Worm (Caenorhabditis elegans) whole organism, L1 larva: ENCODE results near the gene C05B5.11.
A peak's percentile ranks its signal among the peaks of the same experiment; 100 is the strongest.

ENCODE experiments used
- C04F5.9 ChIP-seq: sonication (generic microtip); optimal IDR thresholded peaks from 2 replicates; lab custom pipeline; 2016; ENCODE audit warnings: missing genetic modification characterization, missing compliant biosample characterization
- C34B4.2 ChIP-seq: sonication (generic microtip); optimal IDR thresholded peaks from 2 replicates; lab custom pipeline; 2017; ENCODE audit warnings: mild to moderate bottlenecking, missing genetic modification characterization, missing compliant biosample characterization
- Y116A8C.19 ChIP-seq: sonication (generic microtip); optimal IDR thresholded peaks from 2 replicates; lab custom pipeline; 2016; ENCODE audit warnings: missing compliant biosample characterization, missing genetic modification characterization, borderline replicate concordance
- aha-1 ChIP-seq: fragments of 150-350 bp; optimal IDR thresholded peaks from 2 replicates; lab custom pipeline; 2014; ENCODE audit warnings: missing biosample characterization, missing genetic modification characterization
- ceh-82 ChIP-seq, 3 experiments: fragments of 150-350 bp in 1 of 3; sonication (generic microtip) in 2 of 3; optimal IDR thresholded peaks; 2 replicates each; lab custom pipeline; 2014 to 2017; ENCODE audit warnings: missing biosample characterization in 3 of 3, missing genetic modification characterization in 3 of 3
- ces-1 ChIP-seq: fragments of 150-350 bp; optimal IDR thresholded peaks from 2 replicates; lab custom pipeline; 2014; ENCODE audit warnings: missing biosample characterization, missing genetic modification reagents, missing genetic modification characterization
- dpl-1 ChIP-seq, 3 experiments: fragments of 150-350 bp in 2 of 3; sonication (generic microtip) in 1 of 3; optimal IDR thresholded peaks; 2 replicates each; lab custom pipeline; 2014 to 2017; ENCODE audit warnings: missing biosample characterization in 3 of 3, missing genetic modification characterization in 3 of 3, missing genetic modification reagents in 3 of 3
- efl-1 ChIP-seq, 4 experiments: fragments of 150-350 bp; optimal IDR thresholded peaks in 3 of 4; peaks in 1 of 4; 1 replicate in 1 of 4; 2 replicates in 3 of 4; lab custom pipeline; 2014; ENCODE audit warnings: missing biosample characterization in 2 of 4, missing genetic modification characterization in 2 of 4, missing genetic modification reagents in 2 of 4
- efl-3 ChIP-seq: fragments of 200-800 bp; sonication (Bioruptor generic); optimal IDR thresholded peaks from 2 replicates; lab custom pipeline; 2018; ENCODE audit warnings: mild to moderate bottlenecking, missing genetic modification characterization, missing compliant biosample characterization
- egl-13 ChIP-seq: sonication (generic microtip); optimal IDR thresholded peaks from 2 replicates; lab custom pipeline; 2016; ENCODE audit warnings: missing genotype, missing genetic modification reagents, missing genetic modification characterization, missing compliant biosample characterization
- egl-27 ChIP-seq, 2 experiments: fragments of 150-350 bp in 1 of 2; sonication (generic microtip); optimal IDR thresholded peaks; 3 replicates each; lab custom pipeline; 2017 to 2018; ENCODE audit warnings: missing biosample characterization in 2 of 2, missing genetic modification characterization in 2 of 2, missing genetic modification reagents in 2 of 2
- elt-2 ChIP-seq: sonication (generic microtip); optimal IDR thresholded peaks from 2 replicates; lab custom pipeline; 2016; ENCODE audit warnings: missing genetic modification characterization, mild to moderate bottlenecking, inconsistent platforms, missing compliant biosample characterization, missing genetic modification reagents
- elt-3 ChIP-seq, 6 experiments: fragments of 150-350 bp in 1 of 6; sonication (generic microtip); optimal IDR thresholded peaks; 2 replicates each; lab custom pipeline; 2017 to 2018; ENCODE audit warnings: missing biosample characterization in 6 of 6, missing genetic modification characterization in 6 of 6, inconsistent platforms in 1 of 6
- fkh-10 ChIP-seq: sonication (generic microtip); optimal IDR thresholded peaks from 2 replicates; lab custom pipeline; 2017; ENCODE audit warnings: missing biosample characterization, missing genetic modification reagents, missing genetic modification characterization
- fkh-4 ChIP-seq: sonication (generic microtip); optimal IDR thresholded peaks from 2 replicates; lab custom pipeline; 2016; ENCODE audit warnings: missing compliant biosample characterization, missing genetic modification characterization, borderline replicate concordance
- fkh-8 ChIP-seq: sonication (generic microtip); optimal IDR thresholded peaks from 2 replicates; lab custom pipeline; 2016; ENCODE audit warnings: mild to moderate bottlenecking, missing genetic modification characterization, missing compliant biosample characterization
- grh-1 ChIP-seq: fragments of 200-800 bp; sonication (Bioruptor generic); IDR thresholded peaks from 2 replicates; pipeline ENCODE4 v1.3.6; 2022; ENCODE audit warnings: missing genetic modification reagents, missing genetic modification characterization, missing compliant biosample characterization
- hlh-4 ChIP-seq: sonication (generic microtip); optimal IDR thresholded peaks from 2 replicates; lab custom pipeline; 2016; ENCODE audit warnings: mild to moderate bottlenecking, missing genetic modification characterization, missing compliant biosample characterization
- hpl-2 ChIP-seq: fragments of 150-350 bp; optimal IDR thresholded peaks from 2 replicates; lab custom pipeline; 2014; ENCODE audit warnings: missing biosample characterization, missing genetic modification reagents, missing genetic modification characterization
- isw-1 ChIP-seq: fragments of 200-800 bp; sonication (Bioruptor generic); IDR thresholded peaks from 2 replicates; pipeline ENCODE4 v1.3.6; 2022; ENCODE audit warnings: missing genetic modification characterization, missing compliant biosample characterization
- lin-13 ChIP-seq: fragments of 150-350 bp; optimal IDR thresholded peaks from 2 replicates; lab custom pipeline; 2014; ENCODE audit warnings: missing biosample characterization, missing genetic modification reagents, missing genetic modification characterization
- lin-14 ChIP-seq: fragments of 200-800 bp; sonication (Bioruptor generic); optimal IDR thresholded peaks from 2 replicates; lab custom pipeline; 2018; ENCODE audit warnings: mild to moderate bottlenecking, missing genetic modification characterization, moderate library complexity, missing compliant biosample characterization
- lin-35 ChIP-seq, 2 experiments: fragments of 150-350 bp; optimal IDR thresholded peaks; 2 replicates each; lab custom pipeline; 2014; ENCODE audit warnings: missing biosample characterization in 2 of 2, missing genetic modification characterization in 2 of 2, missing genetic modification reagents in 2 of 2
- lin-39 ChIP-seq: fragments of 150-350 bp; optimal IDR thresholded peaks from 2 replicates; lab custom pipeline; 2014; ENCODE audit warnings: missing biosample characterization, missing genetic modification reagents, missing genetic modification characterization
- lsy-2 ChIP-seq, 2 experiments: fragments of 150-350 bp; optimal IDR thresholded peaks; 2 replicates each; lab custom pipeline; 2014; ENCODE audit warnings: missing biosample characterization in 2 of 2, missing genetic modification characterization in 2 of 2
- mab-9 ChIP-seq: fragments of 200-800 bp; sonication (Bioruptor generic); IDR thresholded peaks from 2 replicates; pipeline ENCODE4 v1.3.6; 2022; ENCODE audit warnings: missing genetic modification reagents, missing genetic modification characterization, missing compliant biosample characterization
- mdl-1 ChIP-seq, 2 experiments: fragments of 150-350 bp; optimal IDR thresholded peaks; 2 replicates each; lab custom pipeline; 2014 to 2017; ENCODE audit warnings: missing biosample characterization in 2 of 2, missing genetic modification characterization in 2 of 2, inconsistent platforms in 1 of 2
- mef-2 ChIP-seq: fragments of 150-350 bp; optimal IDR thresholded peaks from 2 replicates; lab custom pipeline; 2014; ENCODE audit warnings: missing biosample characterization, missing genetic modification characterization
- mep-1 ChIP-seq: fragments of 150-350 bp; optimal IDR thresholded peaks from 2 replicates; lab custom pipeline; 2014; ENCODE audit warnings: missing biosample characterization, missing genetic modification characterization
- nhr-237 ChIP-seq: fragments of 150-350 bp; optimal IDR thresholded peaks from 2 replicates; lab custom pipeline; 2014; ENCODE audit warnings: missing biosample characterization, missing genetic modification characterization
- nhr-71 ChIP-seq: sonication (generic microtip); optimal IDR thresholded peaks from 2 replicates; lab custom pipeline; 2016; ENCODE audit warnings: mild to moderate bottlenecking, missing genetic modification characterization, moderate library complexity, missing compliant biosample characterization
- nhr-76 ChIP-seq: sonication (generic microtip); optimal IDR thresholded peaks from 2 replicates; lab custom pipeline; 2017; ENCODE audit warnings: missing biosample characterization, missing genetic modification characterization
- nhr-90 ChIP-seq: sonication (generic microtip); optimal IDR thresholded peaks from 2 replicates; lab custom pipeline; 2016; ENCODE audit warnings: mild to moderate bottlenecking, missing genetic modification characterization, missing compliant biosample characterization; ENCODE audit not compliant: poor library complexity
- skn-1 ChIP-seq: fragments of 150-350 bp; optimal IDR thresholded peaks from 2 replicates; lab custom pipeline; 2014; ENCODE audit warnings: missing biosample characterization, missing genetic modification characterization
- snpc-4 ChIP-seq: fragments of 150-350 bp; optimal IDR thresholded peaks from 2 replicates; lab custom pipeline; 2014; ENCODE audit warnings: missing biosample characterization, missing genetic modification characterization
- snu-23 ChIP-seq: sonication (generic microtip); optimal IDR thresholded peaks from 2 replicates; lab custom pipeline; 2016; ENCODE audit warnings: missing genetic modification characterization, missing compliant biosample characterization
- sptf-1 ChIP-seq: fragments of 150-350 bp; optimal IDR thresholded peaks from 2 replicates; lab custom pipeline; 2014; ENCODE audit warnings: missing biosample characterization, missing genetic modification characterization
- sup-37 ChIP-seq: fragments of 200-800 bp; sonication (Bioruptor generic); optimal IDR thresholded peaks from 2 replicates; lab custom pipeline; 2018; ENCODE audit warnings: mild to moderate bottlenecking, missing genetic modification characterization, missing compliant biosample characterization
- swsn-7 ChIP-seq: sonication (generic microtip); optimal IDR thresholded peaks from 2 replicates; lab custom pipeline; 2016; ENCODE audit warnings: missing genetic modification characterization, missing compliant biosample characterization
- tbx-2 ChIP-seq: sonication (generic microtip); optimal IDR thresholded peaks from 2 replicates; lab custom pipeline; 2016; ENCODE audit warnings: missing genetic modification characterization, missing compliant biosample characterization
- unc-86 ChIP-seq: sonication (generic microtip); optimal IDR thresholded peaks from 2 replicates; lab custom pipeline; 2016; ENCODE audit warnings: missing genetic modification characterization, missing compliant biosample characterization
- unc-98 ChIP-seq: fragments of 200-800 bp; sonication (Bioruptor generic); IDR thresholded peaks from 2 replicates; pipeline ENCODE4 v1.3.6; 2022; ENCODE audit warnings: missing genetic modification characterization, missing compliant biosample characterization
- xbp-1 ChIP-seq: sonication (generic microtip); optimal IDR thresholded peaks from 2 replicates; lab custom pipeline; 2016; ENCODE audit warnings: missing genetic modification characterization, missing compliant biosample characterization

The C05B5.11 gene

DNA sequence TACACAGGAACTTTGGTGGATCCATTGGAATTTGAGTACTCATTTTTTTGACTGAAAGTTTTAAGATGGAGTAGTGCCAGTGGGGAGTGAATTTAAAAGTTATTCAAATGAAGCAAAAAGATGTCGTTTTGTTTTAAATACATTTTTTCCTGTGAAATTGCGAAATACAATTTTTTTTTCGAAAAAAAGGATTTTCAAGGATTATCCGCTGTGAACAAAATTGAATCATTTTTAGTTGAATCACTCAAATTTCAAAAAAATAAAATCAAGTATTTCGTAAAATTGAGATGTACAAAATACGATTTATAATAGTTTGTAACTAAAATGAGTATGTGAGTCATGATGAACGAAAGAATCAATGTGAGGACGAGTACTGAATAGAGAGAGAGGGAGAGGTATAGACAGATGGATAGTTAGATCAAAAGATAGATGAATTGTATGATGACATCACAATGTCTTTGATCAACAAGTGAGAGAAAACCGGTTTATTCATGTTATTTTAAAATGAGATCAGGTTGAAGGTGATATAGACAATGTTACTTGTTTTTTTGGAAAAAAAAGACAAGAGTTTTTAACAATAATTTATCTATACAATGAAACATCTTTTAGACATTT is 2.5 kb downstream of the C05B5.11 start, which contains the start of gene C05B5.8 (continued):
- peak in 3 of 6 experiments; percentile 31 to 58 (median 39) for TF ChIP-seq elt-3 (tag; optimal IDR thresholded peaks at IDR 0.05; lab: Kevin White, UChicago)

DNA sequence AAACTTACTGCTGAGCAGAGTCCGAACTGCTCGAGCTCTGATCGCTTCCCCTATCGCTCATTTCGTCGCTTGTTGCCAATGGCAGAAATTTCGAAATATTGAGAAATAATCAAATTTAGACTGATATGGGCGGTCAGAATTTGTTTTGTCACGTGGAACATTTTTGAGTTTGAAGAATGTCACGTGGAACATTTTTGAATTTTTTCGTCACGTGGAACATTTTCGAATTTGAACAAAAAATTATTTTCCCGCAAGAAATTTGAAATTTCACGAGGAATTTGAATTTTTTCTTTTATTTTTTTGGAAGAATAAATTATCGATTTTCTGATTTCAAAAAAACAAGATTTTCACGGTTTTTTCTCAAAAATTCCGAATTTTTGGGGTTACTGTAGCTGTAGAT is 5.8 kb downstream of the C05B5.11 start, which contains the start of gene fbxa-155:
fbxa-155 (minus strand) TSS at position 101 of the 400 bp plus-strand sequence.
- TF ChIP-seq efl-3 (GFP tag; lab: Kevin White, UChicago): no peak
- TF ChIP-seq snu-23: no peak
- TF ChIP-seq elt-2: no peak
- no peak for TF ChIP-seq nhr-237 (tag; lab: Kevin White, UChicago)
- no peak for TF ChIP-seq mab-9 (GFP tag; lab: Robert Waterston, UW)
- no peak for TF ChIP-seq C04F5.9 (tag; lab: Kevin White, UChicago)

DNA sequence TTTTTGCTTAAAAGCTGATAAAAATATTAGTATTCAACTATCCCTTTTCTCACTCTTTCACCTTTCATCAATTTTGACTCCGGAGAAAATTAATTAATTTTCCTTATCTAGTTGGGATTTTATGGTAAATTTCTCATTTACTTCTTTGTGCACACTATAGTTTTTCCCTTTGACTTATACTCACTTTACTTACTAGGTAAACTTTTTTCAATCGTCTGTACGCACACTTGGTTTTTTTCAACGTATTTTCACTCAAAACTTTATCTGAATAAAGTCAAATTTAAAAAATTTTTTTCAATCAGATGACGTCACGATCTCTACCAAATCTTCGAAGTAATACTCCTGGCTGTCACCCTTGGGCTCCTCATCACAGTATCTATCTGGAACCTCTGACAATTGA is 7.8 kb downstream of the C05B5.11 start, which contains the start of gene C05B5.16:
C05B5.16 (plus strand) TSS at position 301 of the 400 bp plus-strand sequence.
- TF ChIP-seq Y116A8C.19 (tag; lab: Kevin White, UChicago) (no peak), aha-1 (tag; lab: Kevin White, UChicago) (no peak), hlh-4 (tag; lab: Kevin White, UChicago) (no peak), lin-13 (no peak), unc-98 (GFP tag; lab: Robert Waterston, UW) (no peak), swsn-7 (tag; lab: Kevin White, UChicago) (no peak), hpl-2 (no peak), egl-27 (tag; optimal IDR thresholded peaks at IDR 0.05; lab: Kevin White, UChicago) (no peak), lin-39 (tag; lab: Kevin White, UChicago) (no peak)

DNA sequence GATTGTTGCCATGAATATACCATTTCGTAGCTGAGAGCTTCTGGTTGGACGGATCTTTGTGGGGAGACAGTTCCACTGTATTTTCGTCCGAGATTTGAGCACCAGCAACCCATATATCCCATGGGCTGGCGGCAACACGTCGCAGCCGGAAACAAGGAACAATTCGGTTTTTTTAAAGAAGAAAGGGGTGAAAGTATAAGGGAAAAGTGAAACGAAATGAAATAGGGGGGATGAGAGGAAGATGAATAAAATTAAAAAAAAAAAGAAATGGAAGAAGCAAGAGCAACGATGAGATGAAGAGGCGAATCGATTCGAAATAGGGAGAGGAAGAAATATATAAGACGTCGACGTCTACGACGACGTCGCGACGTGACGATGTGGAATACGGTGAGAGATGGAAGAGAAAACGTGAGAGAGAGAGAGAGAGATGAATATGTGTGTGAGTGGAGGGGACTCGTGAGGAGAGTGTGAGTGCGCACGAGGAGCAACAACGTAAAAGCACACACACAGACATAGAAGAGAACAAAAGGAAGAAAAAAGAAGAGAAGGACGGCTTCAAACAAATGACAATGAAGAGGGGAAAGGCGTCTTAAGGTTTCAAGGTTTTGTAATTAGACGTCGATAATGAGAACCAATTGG is 12.2 kb downstream of the C05B5.11 start, which contains the start of gene rgs-1:
rgs-1 (minus strand) TSS at position 146 of the 639 bp plus-strand sequence.
- no peak for TF ChIP-seq C04F5.9 (tag; lab: Kevin White, UChicago)
- peak; percentile 3 to 76 (median 11) for TF ChIP-seq ceh-82 (tag; optimal IDR thresholded peaks at IDR 0.05; lab: Kevin White, UChicago)
- no peak for TF ChIP-seq elt-2
- TF ChIP-seq nhr-71 (tag; lab: Kevin White, UChicago): peak; percentile 75
- TF ChIP-seq fkh-4 (tag; lab: Kevin White, UChicago): no peak
- TF ChIP-seq C34B4.2: no peak
- TF ChIP-seq grh-1 (GFP tag; lab: Robert Waterston, UW): no peak
- TF ChIP-seq egl-13 (tag; lab: Kevin White, UChicago): peak; percentile 10
- peak; percentile 33 for TF ChIP-seq tbx-2 (tag; lab: Kevin White, UChicago)
- no peak for TF ChIP-seq sptf-1
- TF ChIP-seq efl-1 (optimal IDR thresholded peaks at IDR 0.05; lab: Kevin White, UChicago): peak; percentile 38 to 49
- no peak for TF ChIP-seq efl-1 (GFP tag; optimal IDR thresholded peaks at IDR 0.05 in 1 of 2; lab: Kevin White, UChicago)
- TF ChIP-seq mef-2: no peak
- TF ChIP-seq fkh-8 (tag; lab: Kevin White, UChicago): peak; percentile 79
- peak; percentile 34 for TF ChIP-seq snpc-4
- TF ChIP-seq lsy-2 (tag; optimal IDR thresholded peaks at IDR 0.05; lab: Kevin White, UChicago): peak; percentile 7 to 46
- TF ChIP-seq sup-37 (GFP tag; lab: Kevin White, UChicago): no peak
- TF ChIP-seq lin-35 (GFP tag; optimal IDR thresholded peaks at IDR 0.05; lab: Kevin White, UChicago): peak in 1 of 2 experiments; percentile 55
- peak; percentile 49 for TF ChIP-seq mep-1 (tag; lab: Kevin White, UChicago)
- TF ChIP-seq nhr-90 (tag; lab: Kevin White, UChicago): no peak
- no peak for TF ChIP-seq nhr-76 (tag; lab: Kevin White, UChicago)
- TF ChIP-seq isw-1 (GFP tag; lab: Robert Waterston, UW): 0 out of 2 replicates have a peak, but pooled peaks have one; percentile 6
- TF ChIP-seq ces-1 (GFP tag; lab: Kevin White, UChicago): no peak
- peak in 1 of 3 experiments; percentile 13 for TF ChIP-seq dpl-1 (GFP tag; optimal IDR thresholded peaks at IDR 0.05; lab: Kevin White, UChicago)
- TF ChIP-seq mdl-1 (tag; optimal IDR thresholded peaks at IDR 0.05; lab: Kevin White, UChicago): peak in 1 of 2 experiments; percentile 4
- peak; percentile 55 for TF ChIP-seq snu-23
- TF ChIP-seq elt-3 (tag; optimal IDR thresholded peaks at IDR 0.05; lab: Kevin White, UChicago): no peak
- peak; percentile 49 for TF ChIP-seq xbp-1 (tag; lab: Kevin White, UChicago)
- peak; percentile 61 for TF ChIP-seq fkh-10 (GFP tag; lab: Kevin White, UChicago)
- TF ChIP-seq skn-1 (tag; lab: Kevin White, UChicago): peak; percentile 24
- peak; percentile 43 for TF ChIP-seq swsn-7 (tag; lab: Kevin White, UChicago)
- peak; percentile 74 for TF ChIP-seq unc-86 (tag; lab: Kevin White, UChicago)
- peak; percentile 82 for TF ChIP-seq lin-14
